Worm (Caenorhabditis elegans) whole organism, L4/young adult: Measurements from ENCODE around the gene dhhc-1.

Experiments used
- W03F9.2 ChIP-seq: fragments of 150-350 bp; optimal IDR thresholded peaks from 2 replicates; lab custom pipeline; 2014; ENCODE audit warnings: missing biosample characterization, missing genetic modification characterization
- dao-5 ChIP-seq: sonication (generic microtip); optimal IDR thresholded peaks from 2 replicates; lab custom pipeline; 2016; ENCODE audit warnings: missing genotype, missing genetic modification characterization, moderate library complexity, missing compliant biosample characterization
- him-1 ChIP-seq: sonication (generic microtip); optimal IDR thresholded peaks from 2 replicates; lab custom pipeline; 2016; ENCODE audit warnings: missing genotype, missing genetic modification reagents, missing genetic modification characterization, missing compliant biosample characterization

ce11 chrX:15115748-15116147 is 15.5 kb upstream of the dhhc-1 start:
- no peak for TF ChIP-seq W03F9.2 (tag; lab: Kevin White, UChicago)
- no peak for TF ChIP-seq dao-5
- no peak for TF ChIP-seq him-1
